Worm (Caenorhabditis elegans) whole organism, young adult: ENCODE data around the gene C03G6.6.

Experiments used
- aptf-3 ChIP-seq: fragments of 200-800 bp; sonication (Bioruptor generic); IDR thresholded peaks from 2 replicates; pipeline ENCODE4 v1.3.6; 2022; ENCODE audit warnings: missing genetic modification characterization, missing compliant biosample characterization
- ceh-58 ChIP-seq: fragments of 200-800 bp; sonication (Bioruptor generic); IDR thresholded peaks from 2 replicates; pipeline ENCODE4 v1.3.6; 2022; ENCODE audit warnings: missing genetic modification characterization, missing compliant biosample characterization
- ceh-91 ChIP-seq: fragments of 200-800 bp; sonication (Bioruptor generic); IDR thresholded peaks from 2 replicates; pipeline ENCODE4 v1.3.6; 2022; ENCODE audit warnings: missing genetic modification reagents, missing genetic modification characterization, missing compliant biosample characterization
- fkh-3 ChIP-seq: sonication (generic microtip); optimal IDR thresholded peaks from 2 replicates; lab custom pipeline; 2016; ENCODE audit warnings: mild to moderate bottlenecking, missing genetic modification characterization, missing compliant biosample characterization
- hlh-12 ChIP-seq: sonication (generic microtip); optimal IDR thresholded peaks from 2 replicates; lab custom pipeline; 2016; ENCODE audit warnings: missing genetic modification characterization, missing compliant biosample characterization
- lin-26 ChIP-seq: fragments of 200-800 bp; sonication (Bioruptor generic); IDR thresholded peaks from 2 replicates; pipeline ENCODE4 v1.3.6; 2022; ENCODE audit warnings: missing genetic modification reagents, missing genetic modification characterization, missing compliant biosample characterization
- lin-54 ChIP-seq: fragments of 200-800 bp; sonication (Bioruptor generic); optimal IDR thresholded peaks from 2 replicates; lab custom pipeline; 2018; ENCODE audit warnings: mild to moderate bottlenecking, missing genetic modification characterization, missing compliant biosample characterization
- snpc-1.1 ChIP-seq: sonication (generic microtip); optimal IDR thresholded peaks from 2 replicates; lab custom pipeline; 2017; ENCODE audit warnings: missing genetic modification characterization, mild to moderate bottlenecking, missing compliant biosample characterization, antibody characterized with exemption, moderate library complexity, missing genotype, missing genetic modification reagents; ENCODE audit not compliant: insufficient read depth
- unc-62 ChIP-seq: fragments of 150-350 bp; optimal IDR thresholded peaks from 2 replicates; lab custom pipeline; 2014; ENCODE audit warnings: missing biosample characterization, missing genetic modification reagents, missing genetic modification characterization
- ztf-3 ChIP-seq: fragments of 200-800 bp; sonication (Bioruptor generic); optimal IDR thresholded peaks from 2 replicates; lab custom pipeline; 2018; ENCODE audit warnings: mild to moderate bottlenecking, missing genetic modification characterization, missing compliant biosample characterization

DNA sequence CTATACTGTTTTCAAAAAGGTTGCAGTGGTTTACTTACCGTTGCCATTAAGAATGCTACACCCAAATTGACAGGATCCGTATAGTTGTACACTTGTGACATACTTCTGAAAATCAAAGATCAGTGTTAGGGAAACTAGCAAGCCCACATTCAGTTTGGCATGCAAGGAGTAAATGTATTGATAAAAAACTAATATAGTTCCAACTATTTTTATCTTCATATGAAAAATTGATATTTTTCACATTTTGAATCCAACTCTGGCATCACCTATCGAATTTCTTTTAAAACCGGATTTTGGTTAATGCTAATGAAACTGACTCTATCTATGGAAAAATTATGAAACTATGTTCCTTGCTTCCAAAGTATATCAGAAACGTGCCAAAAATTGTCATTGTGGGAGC is 31.9 kb upstream of the C03G6.6 start, which contains the start of gene srx-92:
- TF ChIP-seq fkh-3 (no peak), ceh-58 (GFP tag; lab: Robert Waterston, UW) (no peak), lin-26 (GFP tag; lab: Robert Waterston, UW) (no peak), lin-54 (GFP tag; lab: Kevin White, UChicago) (no peak), ceh-91 (GFP tag; lab: Robert Waterston, UW) (no peak), aptf-3 (no peak), unc-62 (GFP tag; lab: Kevin White, UChicago) (no peak), ztf-3 (no peak), snpc-1.1 (no peak), hlh-12 (tag; lab: Kevin White, UChicago) (no peak)
